Fruit fly (Drosophila melanogaster): ENCODE measurements around the gene CG9072.

DNA sequence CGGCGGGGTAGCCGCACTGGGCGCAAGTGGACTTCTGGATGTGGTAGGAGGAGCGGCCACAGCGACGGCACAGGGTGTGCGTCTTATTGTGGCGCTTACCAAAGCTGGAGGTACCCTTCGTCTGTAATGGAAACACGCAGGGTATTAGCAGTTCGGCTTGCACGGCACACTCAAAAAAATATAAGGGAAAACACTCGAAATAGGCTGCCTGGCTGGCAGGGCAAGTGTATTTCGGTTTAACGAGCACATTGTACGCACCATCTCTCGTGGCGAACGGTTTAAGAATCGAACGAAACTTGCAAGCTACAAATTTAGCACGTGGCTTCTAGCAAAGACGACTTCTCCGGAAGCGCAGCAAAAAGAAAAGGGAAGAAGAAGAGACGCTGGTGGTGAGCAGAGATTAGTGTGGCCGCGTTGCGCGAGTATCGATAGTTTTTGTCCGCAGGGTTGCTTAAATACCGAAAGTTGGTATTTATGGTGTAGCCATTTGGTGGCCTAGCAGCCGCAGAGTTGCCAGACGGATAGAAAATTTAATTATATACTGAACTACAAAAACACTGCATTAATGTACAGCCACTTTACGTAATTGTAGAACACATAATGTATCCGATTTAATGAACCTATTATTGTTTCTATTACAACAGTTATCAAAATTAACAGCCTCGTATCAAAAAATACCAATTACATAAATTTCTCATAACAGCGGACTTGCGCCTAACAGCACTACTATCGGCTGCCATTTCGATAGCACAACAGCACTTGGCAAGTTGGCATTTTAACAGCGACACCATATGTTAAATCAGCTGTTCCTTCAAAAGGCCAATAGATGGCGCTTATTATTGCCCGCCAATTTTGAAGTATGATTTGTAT is 43.4 kb upstream of the CG9072 start, which contains the start of gene RpL37-1:
- TF ChIP-seq CTCF (GFP tag; optimal IDR thresholded peaks at IDR 0.05) (peak; percentile 95), CG9817 (tag; optimal IDR thresholded peaks at IDR 0.05) (peak; percentile 47), tgo (GFP tag; IDR thresholded peaks at IDR 0.05) (0 out of 3 replicates have a peak, but pooled peaks have one; percentile 42), wor (GFP tag; IDR thresholded peaks at IDR 0.05) (no peak), Blimp-1 (GFP tag; optimal IDR thresholded peaks at IDR 0.05) (peak; percentile 45), ato (GFP tag; IDR thresholded peaks at IDR 0.05; ENCODE audit: partially characterized antibody) (peak; percentile 56), zfh2 (GFP tag; optimal IDR thresholded peaks at IDR 0.05) (peak; percentile 65), CG11085 (GFP tag; IDR thresholded peaks at IDR 0.05) (peak; percentile 70), CG12299 (tag; optimal IDR thresholded peaks at IDR 0.05) (peak; percentile 3), dimm (GFP tag; IDR thresholded peaks at IDR 0.05) (no peak)

Measured in whole organism, embryonic.